Worm (Caenorhabditis elegans): ENCODE data around the gene T01C8.3.

- no peak for TF ChIP-seq dao-5 (tag; optimal IDR thresholded peaks at IDR 0.05)
- no peak for TF ChIP-seq W03F9.2 (tag; optimal IDR thresholded peaks at IDR 0.05)
These were observed 30.1 kb upstream of the T01C8.3 start for ce11 chrX:16813148-16813547.

Measured in whole organism, L4/young adult.